Worm (Caenorhabditis elegans) whole organism, dauer: Measurements from ENCODE around the gene Y116A8C.470.
"Not testable (repeated sequence)": the region's sequence is repeated elsewhere in the genome, so short reads cannot be mapped to it uniquely, and the experiment has no call there.

Experiments
- unc-62 ChIP-seq: sonication (generic microtip); optimal IDR thresholded peaks from 2 replicates; lab custom pipeline; 2017; ENCODE audit warnings: missing biosample characterization, missing genetic modification reagents, missing genetic modification characterization

The Y116A8C.470 gene

DNA sequence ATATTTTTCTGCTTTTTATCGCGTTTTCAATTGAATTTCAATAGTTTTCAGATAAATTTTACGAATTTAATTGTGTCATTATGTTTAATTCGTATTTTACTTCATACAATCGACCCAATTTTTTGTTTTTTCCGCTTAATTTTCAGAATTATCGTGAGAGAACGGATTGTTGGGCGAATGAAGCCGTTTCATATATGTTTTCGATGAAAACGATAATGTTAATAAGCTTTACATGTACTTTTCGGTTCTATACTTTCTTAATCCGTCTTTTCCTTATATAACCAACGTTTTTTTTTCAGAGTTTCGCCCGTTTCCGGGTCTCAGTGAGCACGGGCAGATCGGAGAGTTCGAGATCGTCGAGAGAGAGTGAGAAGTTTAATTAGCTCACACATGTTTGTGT, 23.8 kb downstream of the Y116A8C.470 start, which contains the start of gene T06A10.2:
Gene T06A10.2 (plus strand): TSS at position 301 of the 400 bp plus-strand sequence.
- TF ChIP-seq unc-62 (GFP tag; lab: Kevin White, UChicago) = not testable (repeated sequence)

DNA sequence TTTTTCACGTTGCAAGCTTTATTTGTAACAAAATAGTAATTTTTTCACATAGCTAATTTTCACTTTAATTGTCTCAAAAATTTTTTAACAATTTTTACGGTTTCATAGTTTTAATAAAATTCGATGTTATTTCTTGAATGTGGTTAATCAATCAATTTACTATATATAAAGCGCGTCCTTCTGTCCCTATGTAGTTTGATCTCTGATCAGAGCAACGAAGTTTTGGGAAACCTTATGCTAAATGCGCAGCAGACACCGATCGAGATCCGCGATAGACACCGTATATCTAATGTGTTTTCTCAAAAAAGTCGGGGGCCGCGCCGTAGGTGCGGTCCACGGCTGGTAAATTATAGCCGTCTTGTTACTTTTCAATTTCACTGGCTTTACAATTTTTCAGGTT, 30.5 kb downstream of the Y116A8C.470 start:
- no peak for TF ChIP-seq unc-62 (GFP tag; lab: Kevin White, UChicago)
